Worm (Caenorhabditis elegans): ENCODE results near the gene F11C1.7.

DNA sequence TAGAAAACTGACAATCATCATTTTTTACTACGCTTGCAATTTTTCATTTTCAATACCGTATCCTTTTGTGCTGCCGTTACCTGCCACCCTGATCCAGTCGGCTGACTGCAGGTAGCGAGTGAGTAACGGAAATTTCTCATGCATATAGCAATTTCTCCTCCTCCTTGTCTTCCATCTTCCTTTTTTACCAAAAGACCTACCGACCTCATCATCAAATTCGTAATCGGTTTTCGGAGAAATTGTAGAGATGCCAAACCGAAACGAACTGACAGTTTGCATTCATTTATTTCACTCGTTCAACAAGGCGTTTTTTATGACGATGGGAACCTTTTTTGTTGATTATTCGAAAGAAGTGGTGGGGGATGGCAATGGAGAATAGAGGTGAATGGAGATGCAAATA, 27.1 kb downstream of the F11C1.7 start:
- no peak for TF ChIP-seq D2030.7 (GFP tag; IDR thresholded peaks at IDR 0.05)
- no peak for TF ChIP-seq lin-35 (GFP tag; optimal IDR thresholded peaks at IDR 0.05)
- TF ChIP-seq ZK185.1 (tag; optimal IDR thresholded peaks at IDR 0.05; ENCODE audit: poor library complexity, severe bottlenecking): no peak
- TF ChIP-seq nhr-90 (tag; optimal IDR thresholded peaks at IDR 0.05): no peak
- TF ChIP-seq ztf-6 (GFP tag; IDR thresholded peaks at IDR 0.05): no peak
- TF ChIP-seq ceh-58 (GFP tag; IDR thresholded peaks at IDR 0.05): no peak
- no peak for TF ChIP-seq ztf-25 (GFP tag; IDR thresholded peaks at IDR 0.05)
- no peak for TF ChIP-seq unc-62 (GFP tag; optimal IDR thresholded peaks at IDR 0.05)
- no peak for TF ChIP-seq dpff-1 (tag; optimal IDR thresholded peaks at IDR 0.05)
- TF ChIP-seq B0035.1 (tag; optimal IDR thresholded peaks at IDR 0.05): no peak
- TF ChIP-seq hmg-20 (GFP tag; IDR thresholded peaks at IDR 0.05): no peak
- no peak for TF ChIP-seq dpl-1 (GFP tag; optimal IDR thresholded peaks at IDR 0.05)
- TF ChIP-seq zfh-2 (GFP tag; conservative IDR thresholded peaks at IDR 0.05): no peak

Measured in whole organism, young adult.